Worm (Caenorhabditis elegans) whole organism, midembryonic: ENCODE results near the gene T06E4.5.

ENCODE experiments used
- T22C8.4 ChIP-seq: fragments of 200-800 bp; sonication (Bioruptor generic); IDR thresholded peaks from 2 replicates; pipeline ENCODE4 v1.3.6; 2022; ENCODE audit warnings: missing genetic modification characterization, missing compliant biosample characterization
- cog-1 ChIP-seq: sonication (generic microtip); optimal IDR thresholded peaks from 2 replicates; lab custom pipeline; 2016; ENCODE audit warnings: missing genetic modification characterization, missing compliant biosample characterization
- flt-1 ChIP-seq: fragments of 200-800 bp; sonication (Bioruptor generic); IDR thresholded peaks from 2 replicates; pipeline ENCODE4 v1.3.6; 2022; ENCODE audit warnings: missing genetic modification characterization, missing compliant biosample characterization
- klf-2 ChIP-seq: fragments of 200-800 bp; sonication (Bioruptor generic); conservative IDR thresholded peaks from 2 replicates; pipeline ENCODE4 v1.3.6; 2022; ENCODE audit warnings: missing genetic modification reagents, missing genetic modification characterization, missing compliant biosample characterization
- med-1 ChIP-seq: sonication (generic microtip); optimal IDR thresholded peaks from 2 replicates; lab custom pipeline; 2017; ENCODE audit warnings: missing genetic modification characterization, mild to moderate bottlenecking, missing compliant biosample characterization, antibody characterized with exemption, missing genetic modification reagents; ENCODE audit not compliant: insufficient read depth
- ref-1 ChIP-seq: fragments of 200-800 bp; sonication (Bioruptor generic); conservative IDR thresholded peaks from 2 replicates; pipeline ENCODE4 v1.3.6; 2022; ENCODE audit warnings: missing genetic modification reagents, missing genetic modification characterization, missing compliant biosample characterization
- tab-1 ChIP-seq: fragments of 200-800 bp; sonication (Bioruptor generic); IDR thresholded peaks from 2 replicates; pipeline ENCODE4 v1.3.6; 2022; ENCODE audit warnings: missing genetic modification characterization, missing compliant biosample characterization
- ztf-23 ChIP-seq: fragments of 200-800 bp; sonication (Bioruptor generic); IDR thresholded peaks from 2 replicates; pipeline ENCODE4 v1.3.6; 2022; ENCODE audit warnings: missing genetic modification reagents, missing genetic modification characterization, missing compliant biosample characterization
- ztf-29 ChIP-seq: fragments of 200-800 bp; sonication (Bioruptor generic); IDR thresholded peaks from 2 replicates; pipeline ENCODE4 v1.3.6; 2022; ENCODE audit warnings: missing genetic modification reagents, missing genetic modification characterization, missing compliant biosample characterization

DNA sequence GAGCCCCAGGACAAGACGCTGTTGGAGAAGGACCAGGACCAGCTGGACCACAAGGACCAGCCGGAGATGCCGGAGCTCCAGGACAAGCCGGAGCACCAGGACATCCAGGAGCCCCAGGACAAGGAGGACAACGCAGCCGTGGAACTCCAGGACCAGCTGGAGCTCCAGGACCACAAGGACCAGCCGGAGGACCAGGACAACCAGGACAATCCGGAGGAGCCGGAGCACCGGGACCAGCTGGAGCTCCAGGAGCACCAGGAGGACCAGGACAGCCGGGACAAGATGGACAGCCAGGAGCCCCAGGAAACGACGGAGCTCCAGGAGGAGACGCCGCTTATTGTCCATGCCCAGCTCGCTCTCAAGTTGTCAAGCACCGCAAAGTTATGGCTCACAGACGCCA is 502 bp upstream of the T06E4.5 start:
- TF ChIP-seq ztf-23 (no peak), flt-1 (no peak), ref-1 (GFP tag; lab: Robert Waterston, UW) (no peak), med-1 (GFP tag; lab: Kevin White, UChicago) (no peak), tab-1 (GFP tag; lab: Robert Waterston, UW) (no peak), T22C8.4 (GFP tag; lab: Robert Waterston, UW) (no peak), klf-2 (GFP tag; lab: Robert Waterston, UW) (no peak), ztf-29 (no peak), cog-1 (tag; lab: Kevin White, UChicago) (no peak)
